Worm (Caenorhabditis elegans) whole organism, L1 larva: ENCODE measurements around the gene C45E5.1.

ENCODE experiments used
- C04F5.9 ChIP-seq: sonication (generic microtip); optimal IDR thresholded peaks from 2 replicates; lab custom pipeline; 2016; ENCODE audit warnings: missing genetic modification characterization, missing compliant biosample characterization
- C34B4.2 ChIP-seq: sonication (generic microtip); optimal IDR thresholded peaks from 2 replicates; lab custom pipeline; 2017; ENCODE audit warnings: mild to moderate bottlenecking, missing genetic modification characterization, missing compliant biosample characterization
- F16B12.6 ChIP-seq: fragments of 150-350 bp; optimal IDR thresholded peaks from 2 replicates; lab custom pipeline; 2014; ENCODE audit warnings: missing biosample characterization, missing genetic modification characterization
- Y116A8C.19 ChIP-seq: sonication (generic microtip); optimal IDR thresholded peaks from 2 replicates; lab custom pipeline; 2016; ENCODE audit warnings: missing compliant biosample characterization, missing genetic modification characterization, borderline replicate concordance
- alr-1 ChIP-seq: fragments of 200-800 bp; sonication (Bioruptor generic); optimal IDR thresholded peaks from 2 replicates; lab custom pipeline; 2018; ENCODE audit warnings: borderline replicate concordance, mild to moderate bottlenecking, missing genetic modification characterization, missing compliant biosample characterization
- aly-2 ChIP-seq: fragments of 150-350 bp; optimal IDR thresholded peaks from 2 replicates; lab custom pipeline; 2014; ENCODE audit warnings: missing biosample characterization, missing genetic modification characterization
- ceh-90 ChIP-seq: sonication (generic microtip); optimal IDR thresholded peaks from 2 replicates; lab custom pipeline; 2016; ENCODE audit warnings: missing genetic modification characterization, missing compliant biosample characterization
- dsc-1 ChIP-seq: sonication (generic microtip); optimal IDR thresholded peaks from 2 replicates; lab custom pipeline; 2016; ENCODE audit warnings: mild to moderate bottlenecking, missing genetic modification characterization, missing compliant biosample characterization
- efl-1 ChIP-seq, 4 experiments: fragments of 150-350 bp; optimal IDR thresholded peaks in 3 of 4; peaks in 1 of 4; 1 replicate in 1 of 4; 2 replicates in 3 of 4; lab custom pipeline; 2014; ENCODE audit warnings: missing biosample characterization in 2 of 4, missing genetic modification characterization in 2 of 4, missing genetic modification reagents in 2 of 4
- efl-3 ChIP-seq: fragments of 200-800 bp; sonication (Bioruptor generic); optimal IDR thresholded peaks from 2 replicates; lab custom pipeline; 2018; ENCODE audit warnings: mild to moderate bottlenecking, missing genetic modification characterization, missing compliant biosample characterization
- egl-13 ChIP-seq: sonication (generic microtip); optimal IDR thresholded peaks from 2 replicates; lab custom pipeline; 2016; ENCODE audit warnings: missing genotype, missing genetic modification reagents, missing genetic modification characterization, missing compliant biosample characterization
- elt-2 ChIP-seq: sonication (generic microtip); optimal IDR thresholded peaks from 2 replicates; lab custom pipeline; 2016; ENCODE audit warnings: missing genetic modification characterization, mild to moderate bottlenecking, inconsistent platforms, missing compliant biosample characterization, missing genetic modification reagents
- elt-3 ChIP-seq, 6 experiments: fragments of 150-350 bp in 1 of 6; sonication (generic microtip); optimal IDR thresholded peaks; 2 replicates each; lab custom pipeline; 2017 to 2018; ENCODE audit warnings: missing biosample characterization in 6 of 6, missing genetic modification characterization in 6 of 6, inconsistent platforms in 1 of 6
- fkh-10 ChIP-seq: sonication (generic microtip); optimal IDR thresholded peaks from 2 replicates; lab custom pipeline; 2017; ENCODE audit warnings: missing biosample characterization, missing genetic modification reagents, missing genetic modification characterization
- fkh-4 ChIP-seq: sonication (generic microtip); optimal IDR thresholded peaks from 2 replicates; lab custom pipeline; 2016; ENCODE audit warnings: missing compliant biosample characterization, missing genetic modification characterization, borderline replicate concordance
- fos-1 ChIP-seq: fragments of 150-350 bp; optimal IDR thresholded peaks from 2 replicates; lab custom pipeline; 2014; ENCODE audit warnings: missing biosample characterization, missing genetic modification characterization
- hlh-17 ChIP-seq: fragments of 200-800 bp; sonication (Bioruptor generic); optimal IDR thresholded peaks from 2 replicates; lab custom pipeline; 2018; ENCODE audit warnings: missing genetic modification characterization, mild to moderate bottlenecking, missing compliant biosample characterization, moderate library complexity, borderline replicate concordance
- hlh-4 ChIP-seq: sonication (generic microtip); optimal IDR thresholded peaks from 2 replicates; lab custom pipeline; 2016; ENCODE audit warnings: mild to moderate bottlenecking, missing genetic modification characterization, missing compliant biosample characterization
- hpl-2 ChIP-seq: fragments of 150-350 bp; optimal IDR thresholded peaks from 2 replicates; lab custom pipeline; 2014; ENCODE audit warnings: missing biosample characterization, missing genetic modification reagents, missing genetic modification characterization
- isw-1 ChIP-seq: fragments of 200-800 bp; sonication (Bioruptor generic); IDR thresholded peaks from 2 replicates; pipeline ENCODE4 v1.3.6; 2022; ENCODE audit warnings: missing genetic modification characterization, missing compliant biosample characterization
- jun-1 ChIP-seq: fragments of 150-350 bp; optimal IDR thresholded peaks from 2 replicates; lab custom pipeline; 2014; ENCODE audit warnings: missing biosample characterization, missing genetic modification reagents, missing genetic modification characterization
- lin-14 ChIP-seq: fragments of 200-800 bp; sonication (Bioruptor generic); optimal IDR thresholded peaks from 2 replicates; lab custom pipeline; 2018; ENCODE audit warnings: mild to moderate bottlenecking, missing genetic modification characterization, moderate library complexity, missing compliant biosample characterization
- lin-15B ChIP-seq: fragments of 150-350 bp; sonication (generic microtip); optimal IDR thresholded peaks from 3 replicates; lab custom pipeline; 2014; ENCODE audit warnings: missing biosample characterization, missing genetic modification characterization
- lin-35 ChIP-seq, 2 experiments: fragments of 150-350 bp; optimal IDR thresholded peaks; 2 replicates each; lab custom pipeline; 2014; ENCODE audit warnings: missing biosample characterization in 2 of 2, missing genetic modification characterization in 2 of 2, missing genetic modification reagents in 2 of 2
- lin-39 ChIP-seq: fragments of 150-350 bp; optimal IDR thresholded peaks from 2 replicates; lab custom pipeline; 2014; ENCODE audit warnings: missing biosample characterization, missing genetic modification reagents, missing genetic modification characterization
- lsy-2 ChIP-seq, 2 experiments: fragments of 150-350 bp; optimal IDR thresholded peaks; 2 replicates each; lab custom pipeline; 2014; ENCODE audit warnings: missing biosample characterization in 2 of 2, missing genetic modification characterization in 2 of 2
- mab-9 ChIP-seq: fragments of 200-800 bp; sonication (Bioruptor generic); IDR thresholded peaks from 2 replicates; pipeline ENCODE4 v1.3.6; 2022; ENCODE audit warnings: missing genetic modification reagents, missing genetic modification characterization, missing compliant biosample characterization
- mef-2 ChIP-seq: fragments of 150-350 bp; optimal IDR thresholded peaks from 2 replicates; lab custom pipeline; 2014; ENCODE audit warnings: missing biosample characterization, missing genetic modification characterization
- mep-1 ChIP-seq: fragments of 150-350 bp; optimal IDR thresholded peaks from 2 replicates; lab custom pipeline; 2014; ENCODE audit warnings: missing biosample characterization, missing genetic modification characterization
- nhr-11 ChIP-seq: fragments of 150-350 bp; optimal IDR thresholded peaks from 2 replicates; lab custom pipeline; 2014; ENCODE audit warnings: missing biosample characterization, missing genetic modification characterization
- nhr-12 ChIP-seq: sonication (generic microtip); optimal IDR thresholded peaks from 2 replicates; lab custom pipeline; 2017; ENCODE audit warnings: missing biosample characterization, missing genetic modification characterization
- nhr-20 ChIP-seq: sonication (generic microtip); optimal IDR thresholded peaks from 2 replicates; lab custom pipeline; 2016; ENCODE audit warnings: mild to moderate bottlenecking, missing genetic modification characterization, missing compliant biosample characterization
- nhr-28 ChIP-seq: fragments of 150-350 bp; optimal IDR thresholded peaks from 2 replicates; lab custom pipeline; 2014; ENCODE audit warnings: missing biosample characterization, missing genetic modification characterization
- nhr-76 ChIP-seq: sonication (generic microtip); optimal IDR thresholded peaks from 2 replicates; lab custom pipeline; 2017; ENCODE audit warnings: missing biosample characterization, missing genetic modification characterization
- nhr-77 ChIP-seq: fragments of 150-350 bp; optimal IDR thresholded peaks from 2 replicates; lab custom pipeline; 2014; ENCODE audit warnings: missing biosample characterization, missing genetic modification characterization
- nhr-85 ChIP-seq: sonication (generic microtip); peaks from one replicate; lab custom pipeline; 2016; ENCODE audit warnings: missing genetic modification characterization, inconsistent platforms, missing compliant biosample characterization
- nhr-90 ChIP-seq: sonication (generic microtip); optimal IDR thresholded peaks from 2 replicates; lab custom pipeline; 2016; ENCODE audit warnings: mild to moderate bottlenecking, missing genetic modification characterization, missing compliant biosample characterization; ENCODE audit not compliant: poor library complexity
- pax-3 ChIP-seq: fragments of 200-800 bp; sonication (Bioruptor generic); optimal IDR thresholded peaks from 2 replicates; lab custom pipeline; 2018; ENCODE audit warnings: mild to moderate bottlenecking, missing genetic modification characterization, moderate library complexity, missing compliant biosample characterization
- pqm-1 ChIP-seq: sonication (generic microtip); optimal IDR thresholded peaks from 3 replicates; lab custom pipeline; 2017; ENCODE audit warnings: missing biosample characterization, missing genetic modification characterization
- rnt-1 ChIP-seq: sonication (generic microtip); optimal IDR thresholded peaks from 2 replicates; lab custom pipeline; 2016; ENCODE audit warnings: mild to moderate bottlenecking, missing genetic modification characterization, moderate library complexity, missing compliant biosample characterization
- skn-1 ChIP-seq: fragments of 150-350 bp; optimal IDR thresholded peaks from 2 replicates; lab custom pipeline; 2014; ENCODE audit warnings: missing biosample characterization, missing genetic modification characterization
- snu-23 ChIP-seq: sonication (generic microtip); optimal IDR thresholded peaks from 2 replicates; lab custom pipeline; 2016; ENCODE audit warnings: missing genetic modification characterization, missing compliant biosample characterization
- sox-4 ChIP-seq: sonication (generic microtip); optimal IDR thresholded peaks from 2 replicates; lab custom pipeline; 2016; ENCODE audit warnings: missing genetic modification characterization, missing compliant biosample characterization
- sptf-1 ChIP-seq: fragments of 150-350 bp; optimal IDR thresholded peaks from 2 replicates; lab custom pipeline; 2014; ENCODE audit warnings: missing biosample characterization, missing genetic modification characterization
- sup-37 ChIP-seq: fragments of 200-800 bp; sonication (Bioruptor generic); optimal IDR thresholded peaks from 2 replicates; lab custom pipeline; 2018; ENCODE audit warnings: mild to moderate bottlenecking, missing genetic modification characterization, missing compliant biosample characterization
- swsn-7 ChIP-seq: sonication (generic microtip); optimal IDR thresholded peaks from 2 replicates; lab custom pipeline; 2016; ENCODE audit warnings: missing genetic modification characterization, missing compliant biosample characterization
- tlp-1 ChIP-seq: fragments of 150-350 bp; optimal IDR thresholded peaks from 2 replicates; lab custom pipeline; 2014; ENCODE audit warnings: missing biosample characterization, missing genetic modification characterization
- unc-130 ChIP-seq: fragments of 150-350 bp; optimal IDR thresholded peaks from 2 replicates; lab custom pipeline; 2017; ENCODE audit warnings: missing biosample characterization, missing genetic modification characterization, inconsistent platforms
- unc-30 ChIP-seq: sonication (generic microtip); optimal IDR thresholded peaks from 2 replicates; lab custom pipeline; 2017; ENCODE audit warnings: missing biosample characterization, missing genetic modification characterization
- unc-62 ChIP-seq: fragments of 150-350 bp; optimal IDR thresholded peaks from 2 replicates; lab custom pipeline; 2014; ENCODE audit warnings: missing biosample characterization, missing genetic modification reagents, missing genetic modification characterization
- unc-86 ChIP-seq: sonication (generic microtip); optimal IDR thresholded peaks from 2 replicates; lab custom pipeline; 2016; ENCODE audit warnings: missing genetic modification characterization, missing compliant biosample characterization
- vab-15 ChIP-seq: sonication (generic microtip); optimal IDR thresholded peaks from 2 replicates; lab custom pipeline; 2017; ENCODE audit warnings: missing genotype, mild to moderate bottlenecking, missing genetic modification characterization, missing compliant biosample characterization
- ztf-11 ChIP-seq, 2 experiments: sonication (generic microtip); optimal IDR thresholded peaks; 2 replicates each; lab custom pipeline; 2016 to 2017; ENCODE audit warnings: missing genetic modification characterization in 2 of 2, missing biosample characterization in 1 of 2, missing compliant biosample characterization in 1 of 2
- ztf-4 ChIP-seq: fragments of 150-350 bp; optimal IDR thresholded peaks from 2 replicates; lab custom pipeline; 2014; ENCODE audit warnings: missing biosample characterization, missing genetic modification characterization

The C45E5.1 gene

DNA sequence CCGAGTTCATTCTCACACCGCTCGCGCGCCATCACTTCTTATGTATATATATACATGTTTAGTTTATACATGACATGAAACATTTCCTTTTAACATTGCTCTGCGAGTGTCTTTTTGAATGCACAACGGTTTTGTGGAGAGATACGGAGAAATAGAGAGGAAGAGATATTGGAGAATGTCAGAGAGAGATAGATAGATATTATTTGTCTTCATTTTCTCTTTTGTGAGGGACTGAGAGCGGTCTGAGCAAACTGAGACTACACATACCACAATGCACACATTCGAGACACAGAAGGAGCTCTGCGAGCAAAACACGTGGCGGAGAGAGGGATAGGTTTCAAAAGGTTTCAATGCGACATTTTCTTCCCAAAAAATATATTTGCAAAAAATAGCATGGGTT is 9.1 kb downstream of the C45E5.1 start (continued):
- no peak for TF ChIP-seq unc-30 (tag; lab: Kevin White, UChicago)
- TF ChIP-seq nhr-85 = no peak
- no peak for TF ChIP-seq mef-2
- no peak for TF ChIP-seq unc-130 (tag; lab: Kevin White, UChicago)
- no peak for TF ChIP-seq efl-3 (GFP tag; lab: Kevin White, UChicago)
- TF ChIP-seq fkh-4 (tag; lab: Kevin White, UChicago) = no peak
- no peak for TF ChIP-seq hlh-17 (GFP tag; lab: Kevin White, UChicago)
- no peak for TF ChIP-seq sup-37 (GFP tag; lab: Kevin White, UChicago)
- peak; percentile 39 for TF ChIP-seq dsc-1
- TF ChIP-seq ztf-11 (tag; optimal IDR thresholded peaks at IDR 0.05; lab: Kevin White, UChicago) = no peak
- TF ChIP-seq elt-3 (tag; optimal IDR thresholded peaks at IDR 0.05; lab: Kevin White, UChicago) = no peak
- no peak for TF ChIP-seq F16B12.6 (tag; lab: Kevin White, UChicago)
- no peak for TF ChIP-seq unc-86
- no peak for TF ChIP-seq C34B4.2
- no peak for TF ChIP-seq elt-2
- TF ChIP-seq skn-1 (tag; lab: Kevin White, UChicago) = no peak
- no peak for TF ChIP-seq Y116A8C.19 (tag; lab: Kevin White, UChicago)
- TF ChIP-seq jun-1 (tag; lab: Kevin White, UChicago) = no peak
- TF ChIP-seq pqm-1 (tag; lab: Kevin White, UChicago) = no peak
- peak; percentile 80 for TF ChIP-seq nhr-77
- TF ChIP-seq unc-62 (GFP tag; lab: Kevin White, UChicago) = no peak
- TF ChIP-seq mab-9 = no peak
- TF ChIP-seq hlh-4 (tag; lab: Kevin White, UChicago) = no peak
- TF ChIP-seq lin-35 (GFP tag; optimal IDR thresholded peaks at IDR 0.05; lab: Kevin White, UChicago) = no peak
- no peak for TF ChIP-seq ztf-4 (tag; lab: Kevin White, UChicago)
- no peak for TF ChIP-seq fkh-10 (GFP tag; lab: Kevin White, UChicago)
- TF ChIP-seq lsy-2 (tag; optimal IDR thresholded peaks at IDR 0.05; lab: Kevin White, UChicago) = peak; percentile 17 to 54
- no peak; the same call in 1 of the 2 replicates for TF ChIP-seq isw-1
- no peak for TF ChIP-seq nhr-12 (tag; lab: Kevin White, UChicago)
- TF ChIP-seq tlp-1 (tag; lab: Kevin White, UChicago) = no peak
- no peak for TF ChIP-seq pax-3 (tag; lab: Kevin White, UChicago)
- TF ChIP-seq alr-1 (tag; lab: Kevin White, UChicago) = no peak
- no peak for TF ChIP-seq nhr-11 (tag; lab: Kevin White, UChicago)
- no peak for TF ChIP-seq snu-23
- TF ChIP-seq lin-15B (tag; lab: Kevin White, UChicago) = no peak
- no peak for TF ChIP-seq nhr-90 (tag; lab: Kevin White, UChicago)
- TF ChIP-seq lin-39 (tag; lab: Kevin White, UChicago) = no peak
- no peak for TF ChIP-seq vab-15 (tag; lab: Kevin White, UChicago)
- TF ChIP-seq efl-1 (optimal IDR thresholded peaks at IDR 0.05; lab: Kevin White, UChicago) = peak; percentile 15 to 23
- TF ChIP-seq efl-1 (GFP tag; optimal IDR thresholded peaks at IDR 0.05 in 1 of 2; lab: Kevin White, UChicago) = peak in 1 of 2 experiments; percentile 83
- TF ChIP-seq sox-4 = no peak
- peak; percentile 15 for TF ChIP-seq egl-13 (tag; lab: Kevin White, UChicago)
- peak; percentile 76 for TF ChIP-seq lin-14 (GFP tag; lab: Kevin White, UChicago)
- TF ChIP-seq nhr-28 (tag; lab: Kevin White, UChicago) = no peak
- peak; percentile 35 for TF ChIP-seq mep-1
- no peak for TF ChIP-seq C04F5.9
- TF ChIP-seq nhr-76 (tag; lab: Kevin White, UChicago) = no peak
- TF ChIP-seq fos-1 = peak; percentile 26
- TF ChIP-seq ceh-90 (tag; lab: Kevin White, UChicago) = no peak
- no peak for TF ChIP-seq sptf-1 (tag; lab: Kevin White, UChicago)
- peak; percentile 6 for TF ChIP-seq swsn-7
- TF ChIP-seq rnt-1 = peak; percentile 6
- no peak for TF ChIP-seq hpl-2
- TF ChIP-seq aly-2 (tag; lab: Kevin White, UChicago) = no peak
- TF ChIP-seq nhr-20 = peak; percentile 42
